Fruit fly (Drosophila melanogaster) whole organism, prepupa: ENCODE measurements around the gene Hel89B.

Experiments used
- Blimp-1 ChIP-seq: fragments of 200-800 bp; sonication (Bioruptor generic); optimal IDR thresholded peaks from 3 replicates; lab custom pipeline; 2017; ENCODE audit warnings: missing biosample characterization, missing genetic modification characterization, mild to moderate bottlenecking, moderate library complexity, missing genetic modification reagents
- CG10669 ChIP-seq: fragments of 200-800 bp; sonication (Bioruptor generic); optimal IDR thresholded peaks from 3 replicates; lab custom pipeline; 2018; ENCODE audit warnings: missing biosample characterization, mild to moderate bottlenecking, missing genetic modification characterization, moderate library complexity
- CG11762 ChIP-seq: fragments of 200-800 bp; sonication (Bioruptor generic); optimal IDR thresholded peaks from 3 replicates; lab custom pipeline; 2016; ENCODE audit warnings: missing biosample characterization, missing genetic modification characterization; ENCODE audit not compliant: insufficient read depth
- CG11902 ChIP-seq: fragments of 200-800 bp; sonication (Bioruptor generic); optimal IDR thresholded peaks from 3 replicates; lab custom pipeline; 2016; ENCODE audit warnings: missing biosample characterization, missing genetic modification characterization
- CG1621 ChIP-seq: fragments of 200-800 bp; sonication (Bioruptor generic); optimal IDR thresholded peaks from 3 replicates; lab custom pipeline; 2018; ENCODE audit warnings: missing biosample characterization, mild to moderate bottlenecking, missing genetic modification characterization
- CG16779 ChIP-seq: fragments of 200-800 bp; sonication (Bioruptor generic); optimal IDR thresholded peaks from 3 replicates; lab custom pipeline; 2017; ENCODE audit warnings: missing biosample characterization, mild to moderate bottlenecking, missing genetic modification characterization
- CG3032 ChIP-seq: fragments of 200-800 bp; optimal IDR thresholded peaks from 2 replicates; lab custom pipeline; 2019; ENCODE audit warnings: missing biosample characterization, mild to moderate bottlenecking, missing genetic modification characterization, moderate library complexity
- CG31627 ChIP-seq: fragments of 200-800 bp; sonication (Bioruptor generic); optimal IDR thresholded peaks from 3 replicates; lab custom pipeline; 2016; ENCODE audit warnings: missing biosample characterization, missing genetic modification characterization
- CG32006 ChIP-seq: fragments of 200-800 bp; sonication (Bioruptor generic); optimal IDR thresholded peaks from 3 replicates; lab custom pipeline; 2017; ENCODE audit warnings: missing biosample characterization, mild to moderate bottlenecking, missing genetic modification characterization
- CG34406 ChIP-seq: fragments of 200-800 bp; sonication (Bioruptor generic); optimal IDR thresholded peaks from 3 replicates; lab custom pipeline; 2016; ENCODE audit warnings: missing biosample characterization, missing genetic modification characterization
- CG4318 ChIP-seq: fragments of 200-800 bp; sonication (Bioruptor generic); optimal IDR thresholded peaks from 3 replicates; lab custom pipeline; 2017; ENCODE audit warnings: missing biosample characterization, mild to moderate bottlenecking, missing genetic modification characterization
- CG6163 ChIP-seq: fragments of 200-800 bp; sonication (Bioruptor generic); IDR thresholded peaks from 3 replicates; pipeline ENCODE4 v1.3.6; 2022; ENCODE audit warnings: missing biosample characterization, missing genetic modification characterization
- CG6276 ChIP-seq: fragments of 200-800 bp; sonication (Bioruptor generic); optimal IDR thresholded peaks from 2 replicates; lab custom pipeline; 2017; ENCODE audit warnings: missing biosample characterization, mild to moderate bottlenecking, missing genetic modification characterization
- CG6792 ChIP-seq: fragments of 200-800 bp; sonication (Bioruptor generic); optimal IDR thresholded peaks from 3 replicates; lab custom pipeline; 2016; ENCODE audit warnings: missing biosample characterization, missing genetic modification characterization
- CG6808 ChIP-seq: fragments of 200-800 bp; sonication (Bioruptor generic); optimal IDR thresholded peaks from 3 replicates; lab custom pipeline; 2017; ENCODE audit warnings: missing biosample characterization, missing genetic modification characterization, mild to moderate bottlenecking, moderate library complexity, missing genetic modification reagents
- CG8119 ChIP-seq: fragments of 200-800 bp; sonication (Bioruptor generic); IDR thresholded peaks from 3 replicates; pipeline ENCODE4 v1.3.6; 2022; ENCODE audit warnings: missing biosample characterization, missing genetic modification characterization
- CG8632 ChIP-seq: fragments of 200-800 bp; sonication (Bioruptor generic); optimal IDR thresholded peaks from 3 replicates; lab custom pipeline; 2016; ENCODE audit warnings: missing biosample characterization, missing genetic modification characterization
- CG9139 ChIP-seq: fragments of 200-800 bp; sonication (Bioruptor generic); optimal IDR thresholded peaks from 3 replicates; lab custom pipeline; 2017; ENCODE audit warnings: missing biosample characterization, mild to moderate bottlenecking, missing genetic modification characterization
- Eip75B ChIP-seq: fragments of 200-800 bp; sonication (Bioruptor generic); optimal IDR thresholded peaks from 3 replicates; lab custom pipeline; 2016; ENCODE audit warnings: missing biosample characterization, missing genetic modification characterization
- Eip78C ChIP-seq: fragments of 200-800 bp; sonication (Bioruptor generic); peaks from one replicate; lab custom pipeline; 2016; ENCODE audit warnings: missing biosample characterization, missing genetic modification characterization
- Ets21C ChIP-seq: fragments of 200-800 bp; sonication (Bioruptor generic); optimal IDR thresholded peaks from 3 replicates; lab custom pipeline; 2016; ENCODE audit warnings: missing biosample characterization, missing genetic modification characterization
- Gug ChIP-seq: fragments of 200-800 bp; sonication (Bioruptor generic); IDR thresholded peaks from 2 replicates; pipeline ENCODE4 v1.3.6; 2022; ENCODE audit warnings: missing biosample characterization, missing genetic modification characterization
- Hr38 ChIP-seq: sonication (Bioruptor generic); optimal IDR thresholded peaks from 2 replicates; lab custom pipeline; 2016; ENCODE audit warnings: missing biosample characterization, missing genetic modification characterization
- Hr39 ChIP-seq: fragments of 200-800 bp; sonication (Bioruptor generic); optimal IDR thresholded peaks from 2 replicates; lab custom pipeline; 2016; ENCODE audit warnings: missing biosample characterization, missing genetic modification characterization
- Hr4 ChIP-seq: fragments of 200-800 bp; sonication (Bioruptor generic); optimal IDR thresholded peaks from 3 replicates; lab custom pipeline; 2016; ENCODE audit warnings: missing biosample characterization, missing genetic modification characterization
- Met ChIP-seq: fragments of 200-800 bp; sonication (Bioruptor generic); optimal IDR thresholded peaks from 3 replicates; lab custom pipeline; 2016; ENCODE audit warnings: missing biosample characterization, missing genetic modification characterization
- OdsH ChIP-seq: fragments of 200-800 bp; sonication (Bioruptor generic); optimal IDR thresholded peaks from 3 replicates; lab custom pipeline; 2016; ENCODE audit warnings: missing biosample characterization, missing genetic modification characterization
- Smox ChIP-seq: fragments of 200-800 bp; sonication (Bioruptor generic); optimal IDR thresholded peaks from 3 replicates; lab custom pipeline; 2016; ENCODE audit warnings: missing biosample characterization, missing genetic modification characterization
- Sox102F ChIP-seq: fragments of 200-800 bp; sonication (Bioruptor generic); optimal IDR thresholded peaks from 2 replicates; lab custom pipeline; 2016; ENCODE audit warnings: missing biosample characterization, mild to moderate bottlenecking, missing genetic modification characterization
- Sox14 ChIP-seq: fragments of 200-800 bp; sonication (Bioruptor generic); optimal IDR thresholded peaks from 3 replicates; lab custom pipeline; 2016; ENCODE audit warnings: missing biosample characterization, missing genetic modification characterization
- achi ChIP-seq: fragments of 200-800 bp; sonication (Bioruptor generic); optimal IDR thresholded peaks from 3 replicates; lab custom pipeline; 2016; ENCODE audit warnings: missing biosample characterization, missing genetic modification characterization
- acj6 ChIP-seq: fragments of 200-800 bp; sonication (Bioruptor generic); optimal IDR thresholded peaks from 3 replicates; lab custom pipeline; 2016; ENCODE audit warnings: missing biosample characterization, missing genetic modification characterization
- dsx ChIP-seq: fragments of 200-800 bp; optimal IDR thresholded peaks from 3 replicates; lab custom pipeline; 2019; ENCODE audit warnings: missing biosample characterization, mild to moderate bottlenecking, missing genetic modification characterization, moderate library complexity; ENCODE audit not compliant: poor library complexity, severe bottlenecking
- eg ChIP-seq: fragments of 200-800 bp; sonication (Bioruptor generic); IDR thresholded peaks from 3 replicates; pipeline ENCODE4 v1.3.6; 2022; ENCODE audit warnings: missing biosample characterization, missing genetic modification characterization
- esn ChIP-seq: fragments of 200-800 bp; sonication (Bioruptor generic); optimal IDR thresholded peaks from 2 replicates; lab custom pipeline; 2016; ENCODE audit warnings: missing biosample characterization, mild to moderate bottlenecking, missing genetic modification characterization, moderate library complexity
- fd59A ChIP-seq: fragments of 200-800 bp; sonication (Bioruptor generic); optimal IDR thresholded peaks from 2 replicates; lab custom pipeline; 2017; ENCODE audit warnings: missing biosample characterization, mild to moderate bottlenecking, missing genetic modification characterization, missing genetic modification reagents
- fd85E ChIP-seq: fragments of 200-800 bp; sonication (Bioruptor generic); optimal IDR thresholded peaks from 3 replicates; lab custom pipeline; 2016; ENCODE audit warnings: missing biosample characterization, missing genetic modification characterization
- fkh ChIP-seq: fragments of 200-800 bp; sonication (Bioruptor generic); optimal IDR thresholded peaks from 3 replicates; lab custom pipeline; 2017; ENCODE audit warnings: missing biosample characterization, mild to moderate bottlenecking, missing genetic modification characterization, moderate library complexity
- lz ChIP-seq: fragments of 200-800 bp; sonication (Bioruptor generic); optimal IDR thresholded peaks from 3 replicates; lab custom pipeline; 2016; ENCODE audit warnings: missing biosample characterization, missing genetic modification characterization
- pdm3 ChIP-seq: fragments of 200-800 bp; sonication (Bioruptor generic); optimal IDR thresholded peaks from 3 replicates; lab custom pipeline; 2016; ENCODE audit warnings: missing biosample characterization, missing genetic modification characterization
- salr ChIP-seq, 2 experiments: fragments of 200-800 bp; sonication (Bioruptor generic); optimal IDR thresholded peaks; 3 replicates each; lab custom pipeline; 2016 to 2018; ENCODE audit warnings: missing biosample characterization in 2 of 2, missing genetic modification characterization in 2 of 2, mild to moderate bottlenecking in 1 of 2
- ss ChIP-seq, 2 experiments: fragments of 200-800 bp; sonication (Bioruptor generic); optimal IDR thresholded peaks; 2 replicates in 1 of 2; 3 replicates in 1 of 2; lab custom pipeline; 2017 to 2018; ENCODE audit warnings: mild to moderate bottlenecking in 2 of 2, missing biosample characterization in 2 of 2, missing genetic modification characterization in 2 of 2, moderate library complexity in 1 of 2
- svp ChIP-seq: fragments of 200-800 bp; sonication (Bioruptor generic); peaks from one replicate; lab custom pipeline; 2016; ENCODE audit warnings: missing biosample characterization, missing genetic modification characterization
- topi ChIP-seq: fragments of 200-800 bp; sonication (Bioruptor generic); optimal IDR thresholded peaks from 3 replicates; lab custom pipeline; 2016; ENCODE audit warnings: missing biosample characterization, missing genetic modification characterization
- vri ChIP-seq: fragments of 200-800 bp; sonication (Bioruptor generic); optimal IDR thresholded peaks from 3 replicates; lab custom pipeline; 2016; ENCODE audit warnings: missing biosample characterization, mild to moderate bottlenecking, missing genetic modification characterization

Hel89B gene

DNA sequence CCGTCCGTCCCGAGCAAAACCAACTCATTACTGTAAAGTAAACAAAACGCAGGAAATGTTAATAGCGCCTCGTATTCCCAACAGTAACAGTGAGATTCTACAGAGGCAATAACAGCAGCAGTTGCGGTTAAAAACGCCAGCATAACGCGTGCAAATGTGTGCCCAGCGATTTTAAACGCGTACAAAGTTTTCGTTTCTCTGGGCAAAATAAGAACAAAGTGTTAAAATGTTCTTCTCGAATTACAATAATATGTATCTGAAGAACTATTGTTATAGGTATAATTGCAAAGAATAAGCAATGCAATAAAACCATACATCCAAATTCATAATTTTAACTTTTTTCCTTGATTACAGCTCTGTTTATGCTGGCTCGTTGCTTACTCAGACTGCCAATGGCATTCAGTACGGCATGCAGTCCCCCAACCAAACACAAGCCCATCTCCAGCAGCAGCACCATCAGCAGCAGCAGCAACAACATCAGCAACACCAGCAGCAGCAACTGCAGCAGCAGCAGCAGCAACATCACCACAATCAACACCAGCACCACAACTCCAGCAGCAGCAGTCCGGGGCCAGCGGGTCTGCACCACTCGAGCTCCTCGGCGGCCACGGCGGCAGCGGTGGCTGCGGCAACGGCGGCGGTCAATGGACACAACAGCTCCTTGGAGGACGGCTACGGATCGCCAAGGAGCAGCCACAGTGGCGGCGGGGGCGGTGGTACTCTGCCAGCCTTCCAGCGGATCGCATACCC is 26.0 kb downstream of the Hel89B start:
- no peak for TF ChIP-seq dsx (GFP tag; lab: Kevin White, UChicago)
- TF ChIP-seq Eip78C (GFP tag; lab: Kevin White, UChicago) = no peak
- no peak for TF ChIP-seq Gug (GFP tag; lab: Robert Waterston, UW)
- no peak for TF ChIP-seq Blimp-1 (GFP tag; lab: Kevin White, UChicago)
- no peak for TF ChIP-seq pdm3 (GFP tag; lab: Kevin White, UChicago)
- TF ChIP-seq salr (GFP tag; optimal IDR thresholded peaks at IDR 0.05; lab: Kevin White, UChicago) = no peak
- TF ChIP-seq Ets21C (GFP tag; lab: Kevin White, UChicago) = no peak
- TF ChIP-seq CG8119 = no peak
- TF ChIP-seq CG6808 = no peak
- no peak for TF ChIP-seq CG16779 (tag; lab: Kevin White, UChicago)
- TF ChIP-seq OdsH = no peak
- TF ChIP-seq, all 60 proteins: peak for 0

DNA sequence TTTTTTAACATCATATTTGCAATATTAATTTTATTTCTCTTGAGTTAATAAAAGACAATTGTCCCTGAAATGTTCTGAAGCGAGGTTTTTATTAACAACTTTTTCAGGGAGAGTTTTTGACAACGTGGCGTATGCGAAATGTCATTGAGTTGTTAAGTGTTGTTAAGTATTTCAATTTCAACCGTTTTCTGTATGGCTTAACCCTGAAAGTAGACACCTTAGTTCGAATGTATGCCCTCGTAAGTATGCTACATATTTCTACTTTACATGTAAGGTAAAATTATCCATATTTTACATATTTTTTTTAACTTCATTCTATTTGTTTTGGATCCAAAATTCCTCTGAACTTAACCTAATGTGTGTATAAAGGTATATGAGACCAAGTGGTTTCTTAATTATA is 30.9 kb downstream of the Hel89B start:
- TF ChIP-seq CG8119 = no peak
- peak; percentile 78 for TF ChIP-seq Eip78C (GFP tag; lab: Kevin White, UChicago)
- no peak for TF ChIP-seq CG1621 (tag; lab: Kevin White, UChicago)
- TF ChIP-seq CG3032 (tag; lab: Kevin White, UChicago) = peak; percentile 0
- TF ChIP-seq esn (GFP tag; lab: Kevin White, UChicago) = peak; percentile 25
- peak; percentile 3 for TF ChIP-seq vri (GFP tag; lab: Kevin White, UChicago)
- peak; percentile 63 for TF ChIP-seq achi
- peak; percentile 84 for TF ChIP-seq fkh (GFP tag; lab: Kevin White, UChicago)
- peak; percentile 22 for TF ChIP-seq svp
- no peak for TF ChIP-seq Hr4 (GFP tag; lab: Kevin White, UChicago)

DNA sequence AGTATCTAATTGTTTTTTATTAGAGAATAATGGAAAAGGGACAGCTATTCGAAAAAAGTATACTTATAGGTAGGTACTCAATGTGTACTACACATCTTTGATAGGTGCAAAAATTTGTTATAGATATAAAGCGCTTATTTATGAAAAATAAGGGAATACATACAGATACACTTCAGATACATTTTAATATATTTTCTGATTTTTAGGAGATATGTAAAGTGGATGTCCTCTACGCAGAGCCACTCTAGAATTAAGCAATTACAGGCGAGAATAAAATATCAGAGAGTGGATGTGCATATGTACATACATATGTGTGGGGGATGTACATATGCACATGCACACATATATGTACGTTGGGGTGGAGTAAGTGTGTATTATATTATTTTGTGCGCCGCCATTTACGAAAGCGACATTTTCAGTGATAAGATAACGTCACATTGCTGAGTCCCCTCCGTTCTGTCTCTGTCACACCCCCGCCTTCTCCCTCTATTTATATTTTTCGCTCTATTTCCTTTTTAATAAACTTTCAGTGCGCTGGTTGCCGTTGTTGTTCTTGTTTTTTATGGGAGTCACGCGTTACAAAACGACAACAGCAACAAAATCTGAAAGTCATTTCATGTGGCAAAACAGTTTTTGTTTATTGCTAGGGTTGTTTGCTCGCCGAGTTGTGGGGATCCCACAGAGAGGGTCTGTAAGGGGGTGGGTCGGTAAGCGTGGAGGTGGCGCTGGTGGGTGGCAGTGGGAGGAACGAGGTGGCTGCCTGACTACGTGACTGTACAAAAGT is 31.8 kb downstream of the Hel89B start:
- TF ChIP-seq CG8119 = 0 out of 3 replicates have a peak, but pooled peaks have one; percentile 34
- TF ChIP-seq CG8632 (GFP tag; lab: Kevin White, UChicago) = no peak
- TF ChIP-seq Eip75B (GFP tag; lab: Kevin White, UChicago) = no peak
- peak in 1 of 2 experiments; percentile 6 for TF ChIP-seq ss (GFP tag; optimal IDR thresholded peaks at IDR 0.05; lab: Kevin White, UChicago)
- no peak for TF ChIP-seq CG34406
- peak; percentile 22; the same call in 1 of the 3 replicates for TF ChIP-seq CG6163 (GFP tag; lab: Robert Waterston, UW)
- TF ChIP-seq CG9139 (GFP tag; lab: Kevin White, UChicago) = no peak
- no peak for TF ChIP-seq CG31627 (GFP tag; lab: Kevin White, UChicago)
- TF ChIP-seq CG4318 (GFP tag; lab: Kevin White, UChicago) = no peak
- TF ChIP-seq CG6792 (GFP tag; lab: Kevin White, UChicago) = no peak
- TF ChIP-seq acj6 (GFP tag; lab: Kevin White, UChicago) = no peak
- TF ChIP-seq CG3032 (tag; lab: Kevin White, UChicago) = no peak
- TF ChIP-seq CG11902 (GFP tag; lab: Kevin White, UChicago) = no peak
- TF ChIP-seq Smox (GFP tag; lab: Kevin White, UChicago) = no peak
- TF ChIP-seq CG6276 (GFP tag; lab: Kevin White, UChicago) = no peak
- TF ChIP-seq Hr39 (GFP tag; lab: Kevin White, UChicago) = no peak
- TF ChIP-seq Sox102F = no peak
- no peak for TF ChIP-seq Hr38
- peak; percentile 9 for TF ChIP-seq Met (GFP tag; lab: Kevin White, UChicago)
- TF ChIP-seq topi (GFP tag; lab: Kevin White, UChicago) = no peak
- TF ChIP-seq eg (GFP tag; lab: Robert Waterston, UW) = 0 out of 3 replicates have a peak, but pooled peaks have one; percentile 6
- no peak for TF ChIP-seq Blimp-1 (GFP tag; lab: Kevin White, UChicago)
- TF ChIP-seq CG10669 (GFP tag; lab: Kevin White, UChicago) = no peak
- TF ChIP-seq lz (GFP tag; lab: Kevin White, UChicago) = no peak
- no peak for TF ChIP-seq Sox14 (GFP tag; lab: Kevin White, UChicago)
- TF ChIP-seq CG11762 (GFP tag; lab: Kevin White, UChicago) = no peak
- no peak for TF ChIP-seq fd85E (GFP tag; lab: Kevin White, UChicago)
- no peak for TF ChIP-seq CG32006 (GFP tag; lab: Kevin White, UChicago)
- no peak for TF ChIP-seq CG1621 (tag; lab: Kevin White, UChicago)
- TF ChIP-seq fd59A (GFP tag; lab: Kevin White, UChicago) = no peak
